Worm (Caenorhabditis elegans): ENCODE data around the gene rabs-5.

ce11 chrIV:8118790-8119189, 11.4 kb upstream of the rabs-5 start, which contains the start of gene F42G8.8:
- TF ChIP-seq elt-1 (tag; optimal IDR thresholded peaks at IDR 0.05): no peak
- TF ChIP-seq lin-11 (tag; optimal IDR thresholded peaks at IDR 0.05): no peak
- no peak for TF ChIP-seq unc-55 (GFP tag; optimal IDR thresholded peaks at IDR 0.05)
- TF ChIP-seq snpc-4 (tag; optimal IDR thresholded peaks at IDR 0.05): no peak
- no peak for TF ChIP-seq egl-27 (tag; optimal IDR thresholded peaks at IDR 0.05)
- no peak for TF ChIP-seq ama-1 (optimal IDR thresholded peaks at IDR 0.05)
